Fruit fly (Drosophila melanogaster): ENCODE results near the gene CG4440.
A peak's percentile ranks its signal among the peaks of the same experiment; 100 is the strongest.

The CG4440 gene

dm6 chr2L:16287602-16288392 lies 41.9 kb upstream of the CG4440 start, which contains the start of the genes crp and pkaap (continued):
- TF ChIP-seq HHEX (GFP tag; optimal IDR thresholded peaks at IDR 0.05): peak; percentile 75
- no peak for TF ChIP-seq Dbx (GFP tag; IDR thresholded peaks at IDR 0.05)
- no peak for TF ChIP-seq Doc2 (GFP tag; IDR thresholded peaks at IDR 0.05)
- TF ChIP-seq NFAT (GFP tag; IDR thresholded peaks at IDR 0.05): no peak
- no peak for TF ChIP-seq nerfin-2 (GFP tag; IDR thresholded peaks at IDR 0.05; ENCODE audit: partially characterized antibody)
- peak; percentile 51 for TF ChIP-seq CG7271 (tag; optimal IDR thresholded peaks at IDR 0.05)
- TF ChIP-seq Abd-B (GFP tag; optimal IDR thresholded peaks at IDR 0.05): no peak
- peak; percentile 48 for TF ChIP-seq crc (GFP tag; optimal IDR thresholded peaks at IDR 0.05)
- peak in 1 of 3 experiments; percentile 84 for TF ChIP-seq Stat92E (GFP tag; optimal IDR thresholded peaks at IDR 0.05)
- no peak for TF ChIP-seq CG14667 (GFP tag; IDR thresholded peaks at IDR 0.05)
- TF ChIP-seq CG12744 (GFP tag; optimal IDR thresholded peaks at IDR 0.05): peak; percentile 77
- peak; percentile 54 for TF ChIP-seq CG8388 (GFP tag; optimal IDR thresholded peaks at IDR 0.05)
- peak; percentile 84 for TF ChIP-seq tx (GFP tag; optimal IDR thresholded peaks at IDR 0.05)
- TF ChIP-seq CHES-1-like (GFP tag; optimal IDR thresholded peaks at IDR 0.05): peak; percentile 91
- TF ChIP-seq CG4854 (GFP tag; optimal IDR thresholded peaks at IDR 0.05): peak; percentile 86
- peak; percentile 78 for TF ChIP-seq HmgZ (tag; optimal IDR thresholded peaks at IDR 0.05)
- TF ChIP-seq sd (tag; optimal IDR thresholded peaks at IDR 0.05): peak; percentile 39
- no peak for TF ChIP-seq vvl (GFP tag; IDR thresholded peaks at IDR 0.05)
- TF ChIP-seq psq (GFP tag; optimal IDR thresholded peaks at IDR 0.05): peak; percentile 12
- TF ChIP-seq cas (GFP tag; IDR thresholded peaks at IDR 0.05): no peak
- TF ChIP-seq mld (GFP tag; IDR thresholded peaks at IDR 0.05; ENCODE audit: partially characterized antibody): no peak
- peak; percentile 54 for TF ChIP-seq pfk (GFP tag; optimal IDR thresholded peaks at IDR 0.05)
- TF ChIP-seq NfI (GFP tag; optimal IDR thresholded peaks at IDR 0.05): peak; percentile 83
- TF ChIP-seq unc-4 (GFP tag; IDR thresholded peaks at IDR 0.05; ENCODE audit: partially characterized antibody): no peak
- TF ChIP-seq CG8765 (GFP tag; IDR thresholded peaks at IDR 0.05): no peak
- TF ChIP-seq D (optimal IDR thresholded peaks at IDR 0.05): no peak
- TF ChIP-seq D (GFP tag; optimal IDR thresholded peaks at IDR 0.05): peak; percentile 43
- TF ChIP-seq kni (GFP tag; optimal IDR thresholded peaks at IDR 0.05): no peak
- peak; percentile 89 for TF ChIP-seq CG13894 (tag; optimal IDR thresholded peaks at IDR 0.05)
- peak; percentile 56 for TF ChIP-seq en (GFP tag; optimal IDR thresholded peaks at IDR 0.05)
- peak; percentile 59 for TF ChIP-seq CG12236 (GFP tag; optimal IDR thresholded peaks at IDR 0.05)
- no peak for TF ChIP-seq CG10321 (GFP tag; IDR thresholded peaks at IDR 0.05)
- TF ChIP-seq fu2 (GFP tag; optimal IDR thresholded peaks at IDR 0.05): peak; percentile 77
- TF ChIP-seq mirr (GFP tag; optimal IDR thresholded peaks at IDR 0.05): peak; percentile 75
- no peak for TF ChIP-seq bowl (GFP tag; IDR thresholded peaks at IDR 0.05)
- peak; percentile 47 for TF ChIP-seq Usf (GFP tag; optimal IDR thresholded peaks at IDR 0.05)
- TF ChIP-seq lmd (GFP tag; IDR thresholded peaks at IDR 0.05): no peak
- no peak for TF ChIP-seq gcm (GFP tag; optimal IDR thresholded peaks at IDR 0.05)
- peak; percentile 83 for TF ChIP-seq pho (GFP tag; optimal IDR thresholded peaks at IDR 0.05)
- TF ChIP-seq CG12219 (GFP tag; optimal IDR thresholded peaks at IDR 0.05): peak; percentile 15
- TF ChIP-seq hth (optimal IDR thresholded peaks at IDR 0.05): no peak
- TF ChIP-seq zf30C (GFP tag; optimal IDR thresholded peaks at IDR 0.05): peak; percentile 71
- peak; percentile 84 for TF ChIP-seq Atf-2 (GFP tag; optimal IDR thresholded peaks at IDR 0.05)
- TF ChIP-seq Sry-β (GFP tag; optimal IDR thresholded peaks at IDR 0.05): peak; percentile 27
- peak; percentile 62 for TF ChIP-seq CG2875 (GFP tag; optimal IDR thresholded peaks at IDR 0.05)
- peak; percentile 90 for TF ChIP-seq grn (GFP tag; optimal IDR thresholded peaks at IDR 0.05)
- TF ChIP-seq CG12769 (tag; optimal IDR thresholded peaks at IDR 0.05): no peak
- TF ChIP-seq Sin3A (optimal IDR thresholded peaks at IDR 0.05): peak; percentile 72
- TF ChIP-seq CG34422 (GFP tag; IDR thresholded peaks at IDR 0.05): no peak
- no peak for TF ChIP-seq Gsc (GFP tag; IDR thresholded peaks at IDR 0.05)
